Worm (Caenorhabditis elegans) whole organism, L1 larva: ENCODE measurements around the gene F10E9.7.

Source experiments
- C16A3.4 ChIP-seq: fragments of 150-350 bp; optimal IDR thresholded peaks from 2 replicates; lab custom pipeline; 2014; ENCODE audit warnings: missing biosample characterization, missing genetic modification characterization
- F16B12.6 ChIP-seq: fragments of 150-350 bp; optimal IDR thresholded peaks from 2 replicates; lab custom pipeline; 2014; ENCODE audit warnings: missing biosample characterization, missing genetic modification characterization
- elt-3 ChIP-seq, 6 experiments: fragments of 150-350 bp in 1 of 6; sonication (generic microtip); optimal IDR thresholded peaks; 2 replicates each; lab custom pipeline; 2017 to 2018; ENCODE audit warnings: missing biosample characterization in 6 of 6, missing genetic modification characterization in 6 of 6, inconsistent platforms in 1 of 6
- mep-1 ChIP-seq: fragments of 150-350 bp; optimal IDR thresholded peaks from 2 replicates; lab custom pipeline; 2014; ENCODE audit warnings: missing biosample characterization, missing genetic modification characterization
- nhr-11 ChIP-seq: fragments of 150-350 bp; optimal IDR thresholded peaks from 2 replicates; lab custom pipeline; 2014; ENCODE audit warnings: missing biosample characterization, missing genetic modification characterization
- nhr-28 ChIP-seq: fragments of 150-350 bp; optimal IDR thresholded peaks from 2 replicates; lab custom pipeline; 2014; ENCODE audit warnings: missing biosample characterization, missing genetic modification characterization
- nhr-76 ChIP-seq: sonication (generic microtip); optimal IDR thresholded peaks from 2 replicates; lab custom pipeline; 2017; ENCODE audit warnings: missing biosample characterization, missing genetic modification characterization
- nhr-84 ChIP-seq: sonication (generic microtip); optimal IDR thresholded peaks from 2 replicates; lab custom pipeline; 2017; ENCODE audit warnings: missing biosample characterization, missing genetic modification characterization
- rnt-1 ChIP-seq: sonication (generic microtip); optimal IDR thresholded peaks from 2 replicates; lab custom pipeline; 2016; ENCODE audit warnings: mild to moderate bottlenecking, missing genetic modification characterization, moderate library complexity, missing compliant biosample characterization

- TF ChIP-seq F16B12.6 (tag; lab: Kevin White, UChicago): no peak
- TF ChIP-seq nhr-84 (tag; lab: Kevin White, UChicago): no peak
- TF ChIP-seq nhr-11 (tag; lab: Kevin White, UChicago): no peak
- no peak for TF ChIP-seq elt-3 (tag; optimal IDR thresholded peaks at IDR 0.05; lab: Kevin White, UChicago)
- TF ChIP-seq rnt-1 (tag; lab: Kevin White, UChicago): no peak
- TF ChIP-seq nhr-28 (tag; lab: Kevin White, UChicago): no peak
- no peak for TF ChIP-seq nhr-76 (tag; lab: Kevin White, UChicago)
- no peak for TF ChIP-seq C16A3.4 (tag; lab: Kevin White, UChicago)
- TF ChIP-seq mep-1 (tag; lab: Kevin White, UChicago): no peak
These were observed 11.2 kb upstream of the F10E9.7 start, which contains the start of gene sas-4 for ce11 chrIII:8318488-8318887.
